Worm (Caenorhabditis elegans) whole organism, late embryonic: ENCODE data around the gene epic-2.

Source experiments
- C08G9.2 ChIP-seq: sonication (generic microtip); optimal IDR thresholded peaks from 2 replicates; lab custom pipeline; 2016; ENCODE audit warnings: mild to moderate bottlenecking, missing genetic modification characterization, moderate library complexity, missing compliant biosample characterization
- ceh-22 ChIP-seq: sonication (generic microtip); optimal IDR thresholded peaks from 2 replicates; lab custom pipeline; 2017; ENCODE audit warnings: missing biosample characterization, missing genetic modification characterization
- dmd-4 ChIP-seq: sonication (generic microtip); optimal IDR thresholded peaks from 2 replicates; lab custom pipeline; 2016; ENCODE audit warnings: borderline replicate concordance, missing genetic modification characterization, missing compliant biosample characterization
- dve-1 ChIP-seq: sonication (generic microtip); optimal IDR thresholded peaks from 2 replicates; lab custom pipeline; 2017; ENCODE audit warnings: antibody characterized with exemption, mild to moderate bottlenecking, missing genetic modification characterization, missing compliant biosample characterization
- elt-2 ChIP-seq: sonication (generic microtip); optimal IDR thresholded peaks from 2 replicates; lab custom pipeline; 2016; ENCODE audit warnings: missing genetic modification reagents, missing genetic modification characterization, missing compliant biosample characterization
- lin-11 ChIP-seq: fragments of 200-800 bp; sonication (Bioruptor generic); optimal IDR thresholded peaks from 2 replicates; lab custom pipeline; 2018; ENCODE audit warnings: mild to moderate bottlenecking, missing genetic modification characterization, missing compliant biosample characterization
- sox-4 ChIP-seq: sonication (generic microtip); optimal IDR thresholded peaks from 2 replicates; lab custom pipeline; 2017; ENCODE audit warnings: mild to moderate bottlenecking, missing genetic modification characterization, inconsistent platforms, missing compliant biosample characterization

DNA sequence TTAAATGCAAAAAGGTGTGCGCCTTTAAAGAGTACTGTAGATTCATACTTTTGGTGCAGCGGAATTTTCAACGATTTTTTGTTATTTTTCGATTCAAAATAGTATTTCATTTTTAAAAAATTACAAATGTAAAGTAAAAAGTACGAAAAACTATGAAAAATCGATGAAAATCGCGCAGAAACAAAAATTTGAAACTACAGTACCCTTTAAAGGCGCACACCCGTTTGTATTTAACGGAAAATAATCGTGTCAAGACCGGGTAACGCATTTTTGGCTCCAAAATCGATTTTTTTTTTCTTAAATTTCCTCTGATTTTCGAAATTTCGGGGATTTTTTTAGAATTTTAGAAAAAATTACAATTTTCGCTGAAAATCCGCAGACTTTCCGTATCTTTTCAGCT, 12.6 kb upstream of the epic-2 start:
- TF ChIP-seq ceh-22 (tag; lab: Kevin White, UChicago), result no peak
- no peak for TF ChIP-seq elt-2
- TF ChIP-seq lin-11, result no peak
- no peak for TF ChIP-seq dve-1 (tag; lab: Kevin White, UChicago)
- TF ChIP-seq dmd-4 (tag; lab: Kevin White, UChicago), result no peak
- TF ChIP-seq sox-4 (tag; lab: Kevin White, UChicago), result no peak
- no peak for TF ChIP-seq C08G9.2 (tag; lab: Kevin White, UChicago)
